Worm (Caenorhabditis elegans) whole organism, young adult: Measurements from ENCODE around the gene str-196.

Experiments used
- F23B12.7 ChIP-seq: sonication (generic microtip); optimal IDR thresholded peaks from 2 replicates; lab custom pipeline; 2017; ENCODE audit warnings: missing genetic modification characterization, mild to moderate bottlenecking, missing compliant biosample characterization, antibody characterized with exemption, moderate library complexity; ENCODE audit not compliant: insufficient read depth
- gei-17 ChIP-seq: fragments of 200-800 bp; sonication (Bioruptor generic); optimal IDR thresholded peaks from 2 replicates; lab custom pipeline; 2018; ENCODE audit warnings: mild to moderate bottlenecking, missing genetic modification characterization, missing compliant biosample characterization
- hsf-1 ChIP-seq: fragments of 200-800 bp; sonication (Bioruptor generic); IDR thresholded peaks from 2 replicates; pipeline ENCODE4 v1.3.6; 2022; ENCODE audit warnings: missing genetic modification reagents, missing genetic modification characterization, missing compliant biosample characterization
- let-607 ChIP-seq, 2 experiments: fragments of 200-800 bp in 1 of 2; sonication (Bioruptor generic) in 1 of 2; sonication (generic microtip) in 1 of 2; optimal IDR thresholded peaks; 2 replicates each; lab custom pipeline; 2016 to 2018; ENCODE audit warnings: mild to moderate bottlenecking in 2 of 2, missing compliant biosample characterization in 2 of 2, missing genetic modification characterization in 2 of 2, moderate library complexity in 2 of 2, missing genotype in 1 of 2
- mxl-1 ChIP-seq: sonication (generic microtip); optimal IDR thresholded peaks from 2 replicates; lab custom pipeline; 2016; ENCODE audit warnings: missing genetic modification characterization, missing compliant biosample characterization
- sea-2 ChIP-seq: fragments of 200-800 bp; sonication (Bioruptor generic); IDR thresholded peaks from 2 replicates; pipeline ENCODE4 v1.3.6; 2022; ENCODE audit warnings: missing genetic modification characterization, missing compliant biosample characterization
- ztf-22 ChIP-seq: fragments of 200-800 bp; sonication (Bioruptor generic); optimal IDR thresholded peaks from 2 replicates; lab custom pipeline; 2018; ENCODE audit warnings: mild to moderate bottlenecking, missing genetic modification characterization, moderate library complexity, missing compliant biosample characterization

- TF ChIP-seq let-607 (tag; optimal IDR thresholded peaks at IDR 0.05; lab: Kevin White, UChicago), result no peak
- TF ChIP-seq gei-17 (GFP tag; lab: Kevin White, UChicago), result no peak
- no peak for TF ChIP-seq F23B12.7 (tag; lab: Kevin White, UChicago)
- no peak for TF ChIP-seq ztf-22 (GFP tag; lab: Kevin White, UChicago)
- TF ChIP-seq mxl-1 (tag; lab: Kevin White, UChicago), result no peak
- no peak for TF ChIP-seq hsf-1 (GFP tag; lab: Robert Waterston, UW)
- TF ChIP-seq sea-2 (GFP tag; lab: Robert Waterston, UW), result no peak
Observed at ce11 chrV:534176-534575, 42.6 kb downstream of the str-196 start, which contains the start of gene nhr-132.
